Fruit fly (Drosophila melanogaster) whole organism, prepupa: Measurements from ENCODE around the gene CG15418.

Source experiments
- CG10669 ChIP-seq: fragments of 200-800 bp; sonication (Bioruptor generic); optimal IDR thresholded peaks from 3 replicates; lab custom pipeline; 2018; ENCODE audit warnings: missing biosample characterization, mild to moderate bottlenecking, missing genetic modification characterization, moderate library complexity
- CG11294 ChIP-seq: fragments of 200-800 bp; sonication (Bioruptor generic); IDR thresholded peaks from 2 replicates; pipeline ENCODE4 v1.3.6; 2022; ENCODE audit warnings: missing biosample characterization, missing genetic modification characterization
- CG11762 ChIP-seq: fragments of 200-800 bp; sonication (Bioruptor generic); optimal IDR thresholded peaks from 3 replicates; lab custom pipeline; 2016; ENCODE audit warnings: missing biosample characterization, missing genetic modification characterization; ENCODE audit not compliant: insufficient read depth
- CG11902 ChIP-seq: fragments of 200-800 bp; sonication (Bioruptor generic); optimal IDR thresholded peaks from 3 replicates; lab custom pipeline; 2016; ENCODE audit warnings: missing biosample characterization, missing genetic modification characterization
- CG15336 ChIP-seq: fragments of 200-800 bp; sonication (Bioruptor generic); IDR thresholded peaks from 2 replicates; pipeline ENCODE4 v1.3.6; 2022; ENCODE audit warnings: missing biosample characterization, missing genetic modification characterization
- CG1621 ChIP-seq: fragments of 200-800 bp; sonication (Bioruptor generic); optimal IDR thresholded peaks from 3 replicates; lab custom pipeline; 2018; ENCODE audit warnings: missing biosample characterization, mild to moderate bottlenecking, missing genetic modification characterization
- CG16779 ChIP-seq: fragments of 200-800 bp; sonication (Bioruptor generic); optimal IDR thresholded peaks from 3 replicates; lab custom pipeline; 2017; ENCODE audit warnings: missing biosample characterization, mild to moderate bottlenecking, missing genetic modification characterization
- CG3032 ChIP-seq: fragments of 200-800 bp; optimal IDR thresholded peaks from 2 replicates; lab custom pipeline; 2019; ENCODE audit warnings: missing biosample characterization, mild to moderate bottlenecking, missing genetic modification characterization, moderate library complexity
- CG31627 ChIP-seq: fragments of 200-800 bp; sonication (Bioruptor generic); optimal IDR thresholded peaks from 3 replicates; lab custom pipeline; 2016; ENCODE audit warnings: missing biosample characterization, missing genetic modification characterization
- CG32006 ChIP-seq: fragments of 200-800 bp; sonication (Bioruptor generic); optimal IDR thresholded peaks from 3 replicates; lab custom pipeline; 2017; ENCODE audit warnings: missing biosample characterization, mild to moderate bottlenecking, missing genetic modification characterization
- CG34406 ChIP-seq: fragments of 200-800 bp; sonication (Bioruptor generic); optimal IDR thresholded peaks from 3 replicates; lab custom pipeline; 2016; ENCODE audit warnings: missing biosample characterization, missing genetic modification characterization
- CG3919 ChIP-seq: fragments of 200-800 bp; sonication (Bioruptor generic); optimal IDR thresholded peaks from 3 replicates; lab custom pipeline; 2016; ENCODE audit warnings: missing biosample characterization, missing genetic modification characterization
- CG4318 ChIP-seq: fragments of 200-800 bp; sonication (Bioruptor generic); optimal IDR thresholded peaks from 3 replicates; lab custom pipeline; 2017; ENCODE audit warnings: missing biosample characterization, mild to moderate bottlenecking, missing genetic modification characterization
- CG6163 ChIP-seq: fragments of 200-800 bp; sonication (Bioruptor generic); IDR thresholded peaks from 3 replicates; pipeline ENCODE4 v1.3.6; 2022; ENCODE audit warnings: missing biosample characterization, missing genetic modification characterization
- CG6276 ChIP-seq: fragments of 200-800 bp; sonication (Bioruptor generic); optimal IDR thresholded peaks from 2 replicates; lab custom pipeline; 2017; ENCODE audit warnings: missing biosample characterization, mild to moderate bottlenecking, missing genetic modification characterization
- CG6792 ChIP-seq: fragments of 200-800 bp; sonication (Bioruptor generic); optimal IDR thresholded peaks from 3 replicates; lab custom pipeline; 2016; ENCODE audit warnings: missing biosample characterization, missing genetic modification characterization
- CG7368 ChIP-seq: fragments of 200-800 bp; sonication (Bioruptor generic); optimal IDR thresholded peaks from 3 replicates; lab custom pipeline; 2016; ENCODE audit warnings: missing biosample characterization, missing genetic modification characterization
- CG8319 ChIP-seq: fragments of 200-800 bp; sonication (Bioruptor generic); optimal IDR thresholded peaks from 3 replicates; lab custom pipeline; 2016; ENCODE audit warnings: missing biosample characterization, missing genetic modification characterization
- CG8632 ChIP-seq: fragments of 200-800 bp; sonication (Bioruptor generic); optimal IDR thresholded peaks from 3 replicates; lab custom pipeline; 2016; ENCODE audit warnings: missing biosample characterization, missing genetic modification characterization
- CG9139 ChIP-seq: fragments of 200-800 bp; sonication (Bioruptor generic); optimal IDR thresholded peaks from 3 replicates; lab custom pipeline; 2017; ENCODE audit warnings: missing biosample characterization, mild to moderate bottlenecking, missing genetic modification characterization
- Eip75B ChIP-seq: fragments of 200-800 bp; sonication (Bioruptor generic); optimal IDR thresholded peaks from 3 replicates; lab custom pipeline; 2016; ENCODE audit warnings: missing biosample characterization, missing genetic modification characterization
- Eip78C ChIP-seq: fragments of 200-800 bp; sonication (Bioruptor generic); peaks from one replicate; lab custom pipeline; 2016; ENCODE audit warnings: missing biosample characterization, missing genetic modification characterization
- Ets96B ChIP-seq: fragments of 200-800 bp; optimal IDR thresholded peaks from 2 replicates; lab custom pipeline; 2019; ENCODE audit warnings: missing biosample characterization, mild to moderate bottlenecking, missing genetic modification characterization, moderate library complexity
- Hr4 ChIP-seq: fragments of 200-800 bp; sonication (Bioruptor generic); optimal IDR thresholded peaks from 3 replicates; lab custom pipeline; 2016; ENCODE audit warnings: missing biosample characterization, missing genetic modification characterization
- Lpt ChIP-seq: fragments of 200-800 bp; sonication (Bioruptor generic); optimal IDR thresholded peaks from 3 replicates; lab custom pipeline; 2016; ENCODE audit warnings: missing biosample characterization, missing genetic modification characterization
- Smox ChIP-seq: fragments of 200-800 bp; sonication (Bioruptor generic); optimal IDR thresholded peaks from 3 replicates; lab custom pipeline; 2016; ENCODE audit warnings: missing biosample characterization, missing genetic modification characterization
- Sox102F ChIP-seq: fragments of 200-800 bp; sonication (Bioruptor generic); optimal IDR thresholded peaks from 2 replicates; lab custom pipeline; 2016; ENCODE audit warnings: missing biosample characterization, mild to moderate bottlenecking, missing genetic modification characterization
- Sox15 ChIP-seq: fragments of 200-800 bp; sonication (Bioruptor generic); optimal IDR thresholded peaks from 3 replicates; lab custom pipeline; 2016; ENCODE audit warnings: missing biosample characterization, missing genetic modification characterization
- achi ChIP-seq: fragments of 200-800 bp; sonication (Bioruptor generic); optimal IDR thresholded peaks from 3 replicates; lab custom pipeline; 2016; ENCODE audit warnings: missing biosample characterization, missing genetic modification characterization
- dac ChIP-seq: fragments of 200-800 bp; sonication (Bioruptor generic); optimal IDR thresholded peaks from 2 replicates; lab custom pipeline; 2017; ENCODE audit warnings: missing biosample characterization, mild to moderate bottlenecking, missing genetic modification characterization
- dsx ChIP-seq: fragments of 200-800 bp; optimal IDR thresholded peaks from 3 replicates; lab custom pipeline; 2019; ENCODE audit warnings: missing biosample characterization, mild to moderate bottlenecking, missing genetic modification characterization, moderate library complexity; ENCODE audit not compliant: poor library complexity, severe bottlenecking
- esn ChIP-seq: fragments of 200-800 bp; sonication (Bioruptor generic); optimal IDR thresholded peaks from 2 replicates; lab custom pipeline; 2016; ENCODE audit warnings: missing biosample characterization, mild to moderate bottlenecking, missing genetic modification characterization, moderate library complexity
- fkh ChIP-seq: fragments of 200-800 bp; sonication (Bioruptor generic); optimal IDR thresholded peaks from 3 replicates; lab custom pipeline; 2017; ENCODE audit warnings: missing biosample characterization, mild to moderate bottlenecking, missing genetic modification characterization, moderate library complexity
- lz ChIP-seq: fragments of 200-800 bp; sonication (Bioruptor generic); optimal IDR thresholded peaks from 3 replicates; lab custom pipeline; 2016; ENCODE audit warnings: missing biosample characterization, missing genetic modification characterization
- net ChIP-seq: fragments of 200-800 bp; sonication (Bioruptor generic); optimal IDR thresholded peaks from 3 replicates; lab custom pipeline; 2016; ENCODE audit warnings: missing biosample characterization, missing genetic modification characterization
- spab ChIP-seq: fragments of 200-800 bp; sonication (Bioruptor generic); optimal IDR thresholded peaks from 2 replicates; lab custom pipeline; 2017; ENCODE audit warnings: missing biosample characterization, mild to moderate bottlenecking, missing genetic modification characterization, missing genetic modification reagents
- ss ChIP-seq, 2 experiments: fragments of 200-800 bp; sonication (Bioruptor generic); optimal IDR thresholded peaks; 2 replicates in 1 of 2; 3 replicates in 1 of 2; lab custom pipeline; 2017 to 2018; ENCODE audit warnings: mild to moderate bottlenecking in 2 of 2, missing biosample characterization in 2 of 2, missing genetic modification characterization in 2 of 2, moderate library complexity in 1 of 2
- svp ChIP-seq: fragments of 200-800 bp; sonication (Bioruptor generic); peaks from one replicate; lab custom pipeline; 2016; ENCODE audit warnings: missing biosample characterization, missing genetic modification characterization
- topi ChIP-seq: fragments of 200-800 bp; sonication (Bioruptor generic); optimal IDR thresholded peaks from 3 replicates; lab custom pipeline; 2016; ENCODE audit warnings: missing biosample characterization, missing genetic modification characterization
- vri ChIP-seq: fragments of 200-800 bp; sonication (Bioruptor generic); optimal IDR thresholded peaks from 3 replicates; lab custom pipeline; 2016; ENCODE audit warnings: missing biosample characterization, mild to moderate bottlenecking, missing genetic modification characterization

CG15418 gene

DNA sequence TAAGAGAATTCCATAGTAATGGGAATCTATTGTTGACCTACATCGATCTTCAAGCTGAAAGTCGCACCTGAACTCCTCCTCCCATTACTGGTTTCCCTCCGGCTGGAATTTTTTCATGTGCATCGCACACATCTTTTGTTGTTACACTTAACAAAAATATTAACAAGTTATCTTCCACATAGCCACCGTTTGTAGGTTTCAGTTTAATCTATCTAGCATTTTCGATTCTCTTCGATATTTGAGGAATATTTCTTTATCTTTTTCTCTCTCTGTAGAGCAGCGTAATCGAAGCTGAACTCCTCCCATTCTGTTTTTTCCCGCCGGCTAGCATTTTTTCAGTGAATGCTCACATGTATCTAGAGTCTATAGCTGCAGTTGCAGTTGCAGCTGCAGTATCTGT, 3.3 kb upstream of the CG15418 start (continued):
- no peak for TF ChIP-seq net (GFP tag; lab: Kevin White, UChicago)
- TF ChIP-seq CG11762 (GFP tag; lab: Kevin White, UChicago), result no peak
- no peak for TF ChIP-seq CG8319 (GFP tag; lab: Kevin White, UChicago)
- no peak for TF ChIP-seq CG11902 (GFP tag; lab: Kevin White, UChicago)
- no peak for TF ChIP-seq Sox102F
- TF ChIP-seq CG7368 (GFP tag; lab: Kevin White, UChicago), result no peak
- TF ChIP-seq topi (GFP tag; lab: Kevin White, UChicago), result no peak
- TF ChIP-seq CG6792, result no peak
- no peak for TF ChIP-seq CG9139 (GFP tag; lab: Kevin White, UChicago)
- no peak for TF ChIP-seq achi (GFP tag; lab: Kevin White, UChicago)
- no peak for TF ChIP-seq Smox (GFP tag; lab: Kevin White, UChicago)
- peak; percentile 67 for TF ChIP-seq CG15336 (GFP tag; lab: Robert Waterston, UW)
- no peak for TF ChIP-seq esn
- no peak for TF ChIP-seq CG3919 (GFP tag; lab: Kevin White, UChicago)
- TF ChIP-seq CG10669 (GFP tag; lab: Kevin White, UChicago), result no peak
- no peak for TF ChIP-seq CG34406 (GFP tag; lab: Kevin White, UChicago)
- TF ChIP-seq CG3032 (tag; lab: Kevin White, UChicago), result no peak
- no peak for TF ChIP-seq Eip75B (GFP tag; lab: Kevin White, UChicago)
- TF ChIP-seq CG6163 (GFP tag; lab: Robert Waterston, UW), result peak; percentile 52; the same call in 1 of the 3 replicates
- peak; percentile 76 for TF ChIP-seq CG32006 (GFP tag; lab: Kevin White, UChicago)
- no peak for TF ChIP-seq vri
- no peak for TF ChIP-seq CG11294 (GFP tag; lab: Robert Waterston, UW)
- no peak for TF ChIP-seq Lpt (GFP tag; lab: Kevin White, UChicago)
- TF ChIP-seq CG8632 (GFP tag; lab: Kevin White, UChicago), result no peak
- no peak for TF ChIP-seq CG4318
- TF ChIP-seq Hr4 (GFP tag; lab: Kevin White, UChicago), result peak; percentile 61
- TF ChIP-seq ss (GFP tag; optimal IDR thresholded peaks at IDR 0.05; lab: Kevin White, UChicago), result no peak
- no peak for TF ChIP-seq CG1621 (tag; lab: Kevin White, UChicago)
- TF ChIP-seq CG16779 (tag; lab: Kevin White, UChicago), result no peak
- TF ChIP-seq Eip78C (GFP tag; lab: Kevin White, UChicago), result peak; percentile 68
- no peak for TF ChIP-seq Sox15 (GFP tag; lab: Kevin White, UChicago)
- TF ChIP-seq CG6276, result peak; percentile 54
- TF ChIP-seq Ets96B, result no peak
- TF ChIP-seq dsx, result no peak
- TF ChIP-seq spab (GFP tag; lab: Kevin White, UChicago), result no peak
- TF ChIP-seq dac (GFP tag; lab: Kevin White, UChicago), result peak; percentile 12

DNA sequence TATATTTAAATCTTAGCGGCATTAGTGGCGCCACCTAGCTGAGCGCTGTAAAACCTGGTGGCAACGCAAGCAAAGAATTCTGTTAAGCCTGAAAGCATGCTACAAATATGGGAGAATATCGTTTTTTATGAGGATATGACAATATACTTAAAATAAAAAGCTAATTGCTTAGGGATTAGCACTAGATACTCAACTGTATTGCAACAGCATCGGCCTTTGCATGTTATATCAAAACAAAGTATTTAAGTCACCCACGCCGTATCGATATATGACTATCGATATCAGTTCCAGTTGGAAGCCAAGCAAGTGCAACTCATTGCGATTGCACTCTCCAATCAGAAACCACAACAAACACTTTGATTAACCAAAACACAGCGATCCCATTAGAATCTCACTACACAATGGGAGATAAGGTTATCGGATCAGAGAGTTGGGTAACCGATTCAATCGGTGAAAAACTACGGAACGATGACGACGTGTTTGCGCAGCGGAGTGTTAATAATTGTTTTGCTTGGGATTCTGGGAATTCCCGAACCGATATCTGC, 2.6 kb downstream of the CG15418 start, which contains the start of gene Ugt36A1:
Gene Ugt36A1 (plus strand): TSS at position 280 of the 545 bp plus-strand sequence.
- TF ChIP-seq esn, result no peak
- TF ChIP-seq svp (GFP tag; lab: Kevin White, UChicago), result peak; percentile 64
- no peak for TF ChIP-seq spab (GFP tag; lab: Kevin White, UChicago)
- no peak for TF ChIP-seq CG8319 (GFP tag; lab: Kevin White, UChicago)
- TF ChIP-seq CG11902 (GFP tag; lab: Kevin White, UChicago), result no peak
- no peak for TF ChIP-seq CG11762 (GFP tag; lab: Kevin White, UChicago)
- peak; percentile 11 for TF ChIP-seq vri
- no peak for TF ChIP-seq fkh

DNA sequence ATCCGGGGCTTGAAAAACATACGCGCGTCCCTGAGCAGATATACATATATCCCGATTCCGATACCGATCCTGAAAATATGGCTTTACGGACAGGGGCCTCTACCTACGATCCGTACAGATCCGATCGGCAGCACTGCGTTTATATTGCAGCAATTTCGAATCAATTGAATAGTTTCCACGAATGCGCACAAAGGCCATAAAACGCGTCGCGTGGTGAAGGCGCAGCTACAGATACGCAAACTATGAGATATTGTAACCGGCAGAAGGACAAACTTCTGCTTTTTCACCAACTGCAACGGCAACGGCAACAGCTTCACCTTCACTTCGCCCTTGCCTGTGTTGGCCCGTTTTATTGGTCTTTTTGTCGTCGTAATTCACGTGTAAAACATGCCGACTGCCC, 6.3 kb downstream of the CG15418 start:
- TF ChIP-seq dsx (no peak), topi (GFP tag; lab: Kevin White, UChicago) (no peak), CG31627 (GFP tag; lab: Kevin White, UChicago) (no peak), Hr4 (GFP tag; lab: Kevin White, UChicago) (no peak), CG1621 (tag; lab: Kevin White, UChicago) (no peak), lz (no peak), achi (GFP tag; lab: Kevin White, UChicago) (no peak)
